Worm (Caenorhabditis elegans) whole organism, L2 larva: ENCODE measurements around the gene F44E2.10.
A peak's percentile ranks its signal among the peaks of the same experiment; 100 is the strongest.

Source experiments
- C34F6.9 ChIP-seq: fragments of 150-350 bp; optimal IDR thresholded peaks from 2 replicates; lab custom pipeline; 2014; ENCODE audit warnings: missing biosample characterization, missing genetic modification characterization
- F13H6.1 ChIP-seq: sonication (generic microtip); optimal IDR thresholded peaks from 2 replicates; lab custom pipeline; 2016; ENCODE audit warnings: missing genetic modification characterization, missing compliant biosample characterization
- R02D3.7 ChIP-seq: fragments of 150-350 bp; optimal IDR thresholded peaks from 2 replicates; lab custom pipeline; 2014; ENCODE audit warnings: missing biosample characterization, missing genetic modification characterization
- Y55F3AM.14 ChIP-seq: fragments of 200-800 bp; sonication (Bioruptor generic); optimal IDR thresholded peaks from 2 replicates; lab custom pipeline; 2018; ENCODE audit warnings: mild to moderate bottlenecking, missing genetic modification characterization, missing compliant biosample characterization
- ZK546.5 ChIP-seq: sonication (generic microtip); optimal IDR thresholded peaks from 2 replicates; lab custom pipeline; 2017; ENCODE audit warnings: missing biosample characterization, missing genetic modification characterization
- alr-1 ChIP-seq: fragments of 150-350 bp; optimal IDR thresholded peaks from 2 replicates; lab custom pipeline; 2014; ENCODE audit warnings: missing biosample characterization, missing genetic modification characterization
- aly-2 ChIP-seq: fragments of 150-350 bp; optimal IDR thresholded peaks from 2 replicates; lab custom pipeline; 2014; ENCODE audit warnings: missing biosample characterization, missing genetic modification characterization
- ama-1 ChIP-seq: fragments of 150-350 bp; optimal IDR thresholded peaks from 2 replicates; lab custom pipeline; 2018; ENCODE audit warnings: inconsistent platforms
- blmp-1 ChIP-seq: sonication (generic microtip); optimal IDR thresholded peaks from 2 replicates; lab custom pipeline; 2017; ENCODE audit warnings: missing genetic modification characterization, mild to moderate bottlenecking, missing compliant biosample characterization, antibody characterized with exemption, moderate library complexity; ENCODE audit not compliant: insufficient read depth
- ceh-16 ChIP-seq: fragments of 150-350 bp; optimal IDR thresholded peaks from 2 replicates; lab custom pipeline; 2014; ENCODE audit warnings: missing biosample characterization, missing genetic modification characterization
- ceh-82 ChIP-seq: fragments of 150-350 bp; optimal IDR thresholded peaks from 2 replicates; lab custom pipeline; 2014; ENCODE audit warnings: missing biosample characterization, missing genetic modification characterization
- crh-2 ChIP-seq: sonication (generic microtip); optimal IDR thresholded peaks from 2 replicates; lab custom pipeline; 2017; ENCODE audit warnings: missing biosample characterization, missing genetic modification characterization
- dmd-4 ChIP-seq: sonication (generic microtip); optimal IDR thresholded peaks from 2 replicates; lab custom pipeline; 2017; ENCODE audit warnings: missing biosample characterization, missing genetic modification characterization
- egl-27 ChIP-seq: sonication (generic microtip); optimal IDR thresholded peaks from 3 replicates; lab custom pipeline; 2017; ENCODE audit warnings: missing biosample characterization, missing genetic modification reagents, missing genetic modification characterization
- elt-1 ChIP-seq: fragments of 150-350 bp; optimal IDR thresholded peaks from 2 replicates; lab custom pipeline; 2014; ENCODE audit warnings: missing biosample characterization, missing genetic modification characterization
- elt-3 ChIP-seq: sonication (generic microtip); optimal IDR thresholded peaks from 2 replicates; lab custom pipeline; 2017; ENCODE audit warnings: missing biosample characterization, missing genetic modification characterization
- fos-1 ChIP-seq: fragments of 150-350 bp; optimal IDR thresholded peaks from 2 replicates; lab custom pipeline; 2014; ENCODE audit warnings: missing biosample characterization, missing genetic modification characterization
- gmeb-1 ChIP-seq: fragments of 150-350 bp; optimal IDR thresholded peaks from 2 replicates; lab custom pipeline; 2014; ENCODE audit warnings: missing biosample characterization, missing genetic modification characterization
- lin-11 ChIP-seq: fragments of 150-350 bp; sonication (generic microtip); optimal IDR thresholded peaks from 2 replicates; lab custom pipeline; 2014; ENCODE audit warnings: missing biosample characterization, missing genetic modification characterization, inconsistent platforms, mixed read lengths
- lin-13 ChIP-seq: fragments of 150-350 bp; optimal IDR thresholded peaks from 2 replicates; lab custom pipeline; 2014; ENCODE audit warnings: missing biosample characterization, missing genetic modification reagents, missing genetic modification characterization
- lin-39 ChIP-seq: fragments of 150-350 bp; optimal IDR thresholded peaks from 2 replicates; lab custom pipeline; 2014; ENCODE audit warnings: missing biosample characterization, missing genetic modification reagents, missing genetic modification characterization
- lsy-2 ChIP-seq, 2 experiments: fragments of 150-350 bp in 1 of 2; sonication (generic microtip) in 1 of 2; optimal IDR thresholded peaks; 2 replicates each; lab custom pipeline; 2014 to 2017; ENCODE audit warnings: missing biosample characterization in 2 of 2, missing genetic modification characterization in 2 of 2
- mab-5 ChIP-seq: fragments of 150-350 bp; optimal IDR thresholded peaks from 2 replicates; lab custom pipeline; 2014; ENCODE audit warnings: missing biosample characterization, missing genetic modification characterization
- mbf-1 ChIP-seq: sonication (generic microtip); optimal IDR thresholded peaks from 2 replicates; lab custom pipeline; 2017; ENCODE audit warnings: missing biosample characterization, missing genetic modification characterization
- mdl-1 ChIP-seq, 2 experiments: fragments of 150-350 bp in 1 of 2; sonication (generic microtip) in 1 of 2; optimal IDR thresholded peaks; 2 replicates each; lab custom pipeline; 2017; ENCODE audit warnings: missing biosample characterization in 2 of 2, missing genetic modification characterization in 2 of 2
- nhr-10 ChIP-seq: sonication (generic microtip); optimal IDR thresholded peaks from 2 replicates; lab custom pipeline; 2017; ENCODE audit warnings: missing biosample characterization, missing genetic modification characterization
- nhr-11 ChIP-seq: fragments of 150-350 bp; optimal IDR thresholded peaks from 2 replicates; lab custom pipeline; 2014; ENCODE audit warnings: missing biosample characterization, missing genetic modification characterization
- nhr-12 ChIP-seq: fragments of 150-350 bp; optimal IDR thresholded peaks from 2 replicates; lab custom pipeline; 2014; ENCODE audit warnings: missing biosample characterization, missing genetic modification characterization
- nhr-129 ChIP-seq: fragments of 150-350 bp; optimal IDR thresholded peaks from 2 replicates; lab custom pipeline; 2014; ENCODE audit warnings: missing biosample characterization, missing genetic modification characterization
- nhr-21 ChIP-seq: fragments of 150-350 bp; optimal IDR thresholded peaks from 2 replicates; lab custom pipeline; 2014; ENCODE audit warnings: missing biosample characterization, missing genetic modification characterization
- nhr-23 ChIP-seq: fragments of 150-350 bp; optimal IDR thresholded peaks from 2 replicates; lab custom pipeline; 2014; ENCODE audit warnings: missing biosample characterization, missing genetic modification reagents, missing genetic modification characterization
- nhr-237 ChIP-seq: fragments of 150-350 bp; optimal IDR thresholded peaks from 2 replicates; lab custom pipeline; 2014; ENCODE audit warnings: missing biosample characterization, missing genetic modification characterization
- nhr-25 ChIP-seq: fragments of 150-350 bp; sonication (generic microtip); optimal IDR thresholded peaks from 3 replicates; lab custom pipeline; 2014; ENCODE audit warnings: missing biosample characterization, missing genetic modification characterization
- nhr-6 ChIP-seq: fragments of 150-350 bp; optimal IDR thresholded peaks from 2 replicates; lab custom pipeline; 2014; ENCODE audit warnings: missing biosample characterization, missing genetic modification characterization
- nhr-77 ChIP-seq: fragments of 150-350 bp; optimal IDR thresholded peaks from 2 replicates; lab custom pipeline; 2014; ENCODE audit warnings: missing biosample characterization, missing genetic modification characterization
- peb-1 ChIP-seq: fragments of 150-350 bp; optimal IDR thresholded peaks from 2 replicates; lab custom pipeline; 2014; ENCODE audit warnings: missing biosample characterization, missing genetic modification characterization
- sem-4 ChIP-seq: fragments of 150-350 bp; optimal IDR thresholded peaks from 2 replicates; lab custom pipeline; 2014; ENCODE audit warnings: missing biosample characterization, missing genetic modification reagents, missing genetic modification characterization
- skn-1 ChIP-seq: sonication (generic microtip); optimal IDR thresholded peaks from 2 replicates; lab custom pipeline; 2017; ENCODE audit warnings: missing biosample characterization, missing genetic modification characterization
- sma-3 ChIP-seq: sonication (generic microtip); optimal IDR thresholded peaks from 2 replicates; lab custom pipeline; 2016; ENCODE audit warnings: missing genetic modification reagents, missing genetic modification characterization, missing compliant biosample characterization
- sma-9 ChIP-seq, 2 experiments: fragments of 150-350 bp in 1 of 2; sonication (generic microtip) in 1 of 2; optimal IDR thresholded peaks; 2 replicates each; lab custom pipeline; 2014 to 2016; ENCODE audit warnings: missing genetic modification characterization in 2 of 2, mild to moderate bottlenecking in 1 of 2, missing biosample characterization in 1 of 2, missing compliant biosample characterization in 1 of 2, missing genetic modification reagents in 1 of 2, moderate library complexity in 1 of 2
- snpc-4 ChIP-seq: fragments of 150-350 bp; optimal IDR thresholded peaks from 2 replicates; lab custom pipeline; 2014; ENCODE audit warnings: missing biosample characterization, missing genetic modification characterization
- unc-39 ChIP-seq: fragments of 150-350 bp; optimal IDR thresholded peaks from 2 replicates; lab custom pipeline; 2014; ENCODE audit warnings: missing biosample characterization, missing genetic modification characterization
- unc-55 ChIP-seq: fragments of 150-350 bp; sonication (generic microtip); optimal IDR thresholded peaks from 3 replicates; lab custom pipeline; 2014; ENCODE audit warnings: missing biosample characterization, missing genetic modification reagents, missing genetic modification characterization
- unc-62 ChIP-seq: fragments of 150-350 bp; optimal IDR thresholded peaks from 2 replicates; lab custom pipeline; 2014; ENCODE audit warnings: missing biosample characterization, missing genetic modification reagents, missing genetic modification characterization
- zag-1 ChIP-seq: fragments of 150-350 bp; optimal IDR thresholded peaks from 2 replicates; lab custom pipeline; 2014; ENCODE audit warnings: missing biosample characterization, missing genetic modification characterization
- ztf-1 ChIP-seq: fragments of 200-800 bp; sonication (Bioruptor generic); conservative IDR thresholded peaks from 2 replicates; pipeline ENCODE4 v1.3.6; 2022; ENCODE audit warnings: missing genetic modification characterization, missing compliant biosample characterization
- ztf-11 ChIP-seq: sonication (generic microtip); optimal IDR thresholded peaks from 2 replicates; lab custom pipeline; 2017; ENCODE audit warnings: missing biosample characterization, missing genetic modification characterization
- ztf-4 ChIP-seq: fragments of 150-350 bp; optimal IDR thresholded peaks from 2 replicates; lab custom pipeline; 2014; ENCODE audit warnings: missing biosample characterization, missing genetic modification characterization

Gene F44E2.10

ce11 chrIII:8799964-8800795 is 30.7 kb downstream of the F44E2.10 start, which contains the start of gene F54F2.6 (continued):
- peak; percentile 83 for TF ChIP-seq blmp-1 (tag; lab: Kevin White, UChicago)
- TF ChIP-seq snpc-4: peak; percentile 63
- TF ChIP-seq nhr-12 (tag; lab: Kevin White, UChicago): no peak
- no peak for TF ChIP-seq ama-1 (lab: Kevin White, UChicago)
- no peak for TF ChIP-seq dmd-4
- TF ChIP-seq unc-39 (tag; lab: Kevin White, UChicago): no peak
- peak; percentile 1 for TF ChIP-seq ZK546.5
- peak; percentile 87 for TF ChIP-seq crh-2
- no peak for TF ChIP-seq mbf-1 (tag; lab: Kevin White, UChicago)
- TF ChIP-seq ceh-82 (tag; lab: Kevin White, UChicago): no peak
- TF ChIP-seq ztf-11: peak; percentile 54
- TF ChIP-seq nhr-129 (tag; lab: Kevin White, UChicago): peak; percentile 95

ce11 chrIII:8797211-8797733 is 33.6 kb downstream of the F44E2.10 start:
- TF ChIP-seq nhr-77 (tag; lab: Kevin White, UChicago) (no peak), aly-2 (tag; lab: Kevin White, UChicago) (no peak), Y55F3AM.14 (GFP tag; lab: Kevin White, UChicago) (peak; percentile 90), nhr-237 (tag; lab: Kevin White, UChicago) (no peak), sem-4 (tag; lab: Kevin White, UChicago) (peak; percentile 84), nhr-11 (no peak), crh-2 (peak; percentile 97), nhr-21 (tag; lab: Kevin White, UChicago) (peak; percentile 93), sma-9 (GFP tag; optimal IDR thresholded peaks at IDR 0.05; lab: Kevin White, UChicago) (peak; percentile 96), sma-9 (tag; optimal IDR thresholded peaks at IDR 0.05; lab: Kevin White, UChicago) (no peak), blmp-1 (tag; lab: Kevin White, UChicago) (peak; percentile 83), zag-1 (tag; lab: Kevin White, UChicago) (peak; percentile 80), lin-13 (GFP tag; lab: Kevin White, UChicago) (peak; percentile 78), lin-39 (tag; lab: Kevin White, UChicago) (no peak), lsy-2 (tag; optimal IDR thresholded peaks at IDR 0.05; lab: Kevin White, UChicago) (peak; percentile 69 to 95), ztf-11 (no peak), fos-1 (tag; lab: Kevin White, UChicago) (peak; percentile 98), nhr-6 (tag; lab: Kevin White, UChicago) (peak; percentile 92), ceh-16 (tag; lab: Kevin White, UChicago) (peak; percentile 6), nhr-23 (tag; lab: Kevin White, UChicago) (no peak), peb-1 (tag; lab: Kevin White, UChicago) (no peak), ztf-1 (no peak), elt-1 (tag; lab: Kevin White, UChicago) (no peak), ceh-82 (tag; lab: Kevin White, UChicago) (peak; percentile 42), nhr-129 (tag; lab: Kevin White, UChicago) (peak; percentile 97), unc-39 (tag; lab: Kevin White, UChicago) (no peak), C34F6.9 (tag; lab: Kevin White, UChicago) (peak; percentile 95), sma-3 (peak; percentile 91), lin-11 (peak; percentile 79), ztf-4 (tag; lab: Kevin White, UChicago) (peak; percentile 83), dmd-4 (no peak), nhr-10 (tag; lab: Kevin White, UChicago) (no peak), elt-3 (tag; lab: Kevin White, UChicago) (no peak), mdl-1 (tag; optimal IDR thresholded peaks at IDR 0.05; lab: Kevin White, UChicago) (peak; percentile 81 to 93), ama-1 (lab: Kevin White, UChicago) (no peak), snpc-4 (peak; percentile 13), mab-5 (tag; lab: Kevin White, UChicago) (peak; percentile 81), unc-62 (peak; percentile 59), nhr-25 (peak; percentile 90), egl-27 (tag; lab: Kevin White, UChicago) (peak; percentile 95), nhr-12 (tag; lab: Kevin White, UChicago) (no peak), skn-1 (tag; lab: Kevin White, UChicago) (peak; percentile 49), mbf-1 (tag; lab: Kevin White, UChicago) (no peak), R02D3.7 (tag; lab: Kevin White, UChicago) (no peak), ZK546.5 (peak; percentile 1), F13H6.1 (tag; lab: Kevin White, UChicago) (peak; percentile 91), alr-1 (tag; lab: Kevin White, UChicago) (peak; percentile 60), gmeb-1 (tag; lab: Kevin White, UChicago) (peak; percentile 69), unc-55 (peak; percentile 81)
- TF ChIP-seq, all 48 proteins: peak for 30
